Comparison of ENCODE assay signal across 7 worm cellular contexts in the genomic region with DNA sequence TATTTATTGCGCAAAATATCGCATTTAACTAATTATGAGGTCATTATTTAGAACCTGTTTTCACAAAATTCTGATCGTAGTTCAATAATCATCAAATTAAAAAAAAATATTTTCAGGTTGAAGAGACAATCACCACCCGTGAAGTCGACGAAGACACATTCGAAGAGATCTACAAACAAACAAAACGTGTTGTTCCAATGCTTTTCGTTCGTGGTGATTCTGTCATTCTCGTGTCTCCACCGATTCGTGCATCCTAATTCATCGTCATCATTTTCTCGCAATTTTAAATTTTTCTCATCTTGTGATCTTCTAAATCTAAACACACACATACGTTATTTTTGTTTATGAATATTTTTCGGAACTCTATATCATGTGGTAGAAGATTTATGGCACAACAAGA.
TF ChIP-seq lines count a peak whose summit lies in the region.

No protein-coding gene starts in this region.

TF ChIP-seq in whole organism, L1 larva, 84 proteins besides CTCF, POLR2A, EP300 and RAD21 (continues in another document):
- no peak for TF ChIP-seq blmp-1 (tag; optimal IDR thresholded peaks at IDR 0.05; lab: Kevin White, UChicago)
- no peak for TF ChIP-seq hlh-17 (GFP tag; optimal IDR thresholded peaks at IDR 0.05; lab: Kevin White, UChicago; ENCODE audit: borderline replicate concordance)
- TF ChIP-seq nhr-84 (tag; optimal IDR thresholded peaks at IDR 0.05; lab: Kevin White, UChicago) = no peak
- no peak for TF ChIP-seq nhr-19 (GFP tag; conservative IDR thresholded peaks at IDR 0.05; lab: Robert Waterston, UW)
- no peak for TF ChIP-seq F16B12.6 (tag; optimal IDR thresholded peaks at IDR 0.05; lab: Kevin White, UChicago)
- TF ChIP-seq nhr-20 (tag; optimal IDR thresholded peaks at IDR 0.05; lab: Kevin White, UChicago) = peak; percentile 3
- TF ChIP-seq ceh-90 (tag; optimal IDR thresholded peaks at IDR 0.05; lab: Kevin White, UChicago) = no peak
- TF ChIP-seq tbx-2 (tag; optimal IDR thresholded peaks at IDR 0.05; lab: Kevin White, UChicago) = peak; percentile 12
- TF ChIP-seq lin-13 (GFP tag; optimal IDR thresholded peaks at IDR 0.05; lab: Kevin White, UChicago) = no peak
- no peak for TF ChIP-seq lsy-2 (tag; optimal IDR thresholded peaks at IDR 0.05; lab: Kevin White, UChicago)
- no peak for TF ChIP-seq grh-1 (GFP tag; IDR thresholded peaks at IDR 0.05; lab: Robert Waterston, UW)
- TF ChIP-seq unc-98 (GFP tag; IDR thresholded peaks at IDR 0.05; lab: Robert Waterston, UW) = no peak
- TF ChIP-seq lin-15B (tag; optimal IDR thresholded peaks at IDR 0.05; lab: Kevin White, UChicago) = no peak

TF ChIP-seq in whole organism, L2 larva, 48 proteins besides CTCF, POLR2A, EP300 and RAD21 (continues in another document):
- TF ChIP-seq unc-55 (GFP tag; optimal IDR thresholded peaks at IDR 0.05; lab: Kevin White, UChicago) (peak; percentile 7), sma-9 (GFP tag; optimal IDR thresholded peaks at IDR 0.05; lab: Kevin White, UChicago) (no peak), sma-9 (tag; optimal IDR thresholded peaks at IDR 0.05; lab: Kevin White, UChicago) (no peak), nhr-6 (tag; optimal IDR thresholded peaks at IDR 0.05; lab: Kevin White, UChicago) (peak; percentile 28), Y55F3AM.14 (GFP tag; optimal IDR thresholded peaks at IDR 0.05; lab: Kevin White, UChicago) (peak; percentile 57), ama-1 (optimal IDR thresholded peaks at IDR 0.05; lab: Kevin White, UChicago) (peak; percentile 44), egl-27 (tag; optimal IDR thresholded peaks at IDR 0.05; lab: Kevin White, UChicago) (no peak), nhr-237 (tag; optimal IDR thresholded peaks at IDR 0.05; lab: Kevin White, UChicago) (no peak), nhr-21 (tag; optimal IDR thresholded peaks at IDR 0.05; lab: Kevin White, UChicago) (peak; percentile 84), nhr-129 (tag; optimal IDR thresholded peaks at IDR 0.05; lab: Kevin White, UChicago) (peak; percentile 16), nhr-25 (tag; optimal IDR thresholded peaks at IDR 0.05; lab: Kevin White, UChicago) (peak; percentile 48), lin-39 (tag; optimal IDR thresholded peaks at IDR 0.05; lab: Kevin White, UChicago) (no peak), crh-2 (tag; optimal IDR thresholded peaks at IDR 0.05; lab: Kevin White, UChicago) (peak; percentile 9)

TF ChIP-seq in whole organism, L3 larva, 47 proteins besides CTCF, POLR2A, EP300 and RAD21 (continues in another document):
- TF ChIP-seq pqm-1 (tag; optimal IDR thresholded peaks at IDR 0.05; lab: Kevin White, UChicago) (peak; percentile 19), jun-1 (tag; optimal IDR thresholded peaks at IDR 0.05; lab: Kevin White, UChicago) (peak; percentile 38), aly-2 (tag; optimal IDR thresholded peaks at IDR 0.05; lab: Kevin White, UChicago) (peak; percentile 49), nhr-77 (tag; optimal IDR thresholded peaks at IDR 0.05; lab: Kevin White, UChicago) (peak; percentile 40), lsy-12 (tag; optimal IDR thresholded peaks at IDR 0.05; lab: Kevin White, UChicago) (peak; percentile 51), pha-4 (tag; optimal IDR thresholded peaks at IDR 0.05; lab: Kevin White, UChicago) (no peak), nhr-25 (tag; optimal IDR thresholded peaks at IDR 0.05; lab: Kevin White, UChicago) (peak; percentile 0), nhr-28 (tag; optimal IDR thresholded peaks at IDR 0.05; lab: Kevin White, UChicago) (no peak), fkh-2 (tag; optimal IDR thresholded peaks at IDR 0.05; lab: Kevin White, UChicago) (no peak), nfya-1 (tag; optimal IDR thresholded peaks at IDR 0.05; lab: Kevin White, UChicago; ENCODE audit: insufficient read depth) (peak; percentile 9), ztf-4 (tag; optimal IDR thresholded peaks at IDR 0.05; lab: Kevin White, UChicago) (peak; percentile 76), elt-2 (tag; optimal IDR thresholded peaks at IDR 0.05; lab: Kevin White, UChicago) (peak; percentile 12), ama-1 (optimal IDR thresholded peaks at IDR 0.05; lab: Kevin White, UChicago) (peak; percentile 80)

TF ChIP-seq in whole organism, L4 larva, 104 proteins besides CTCF, POLR2A, EP300 and RAD21 (continues in another document):
- TF ChIP-seq skn-1 (tag; optimal IDR thresholded peaks at IDR 0.05; lab: Kevin White, UChicago) (no peak), lin-39 (tag; optimal IDR thresholded peaks at IDR 0.05; lab: Kevin White, UChicago) (no peak), madf-5 (GFP tag; IDR thresholded peaks at IDR 0.05; lab: Robert Waterston, UW) (no peak), nhr-237 (tag; optimal IDR thresholded peaks at IDR 0.05; lab: Kevin White, UChicago) (no peak), Y48G9A.11 (GFP tag; IDR thresholded peaks at IDR 0.05; lab: Robert Waterston, UW) (no peak), dmd-8 (GFP tag; IDR thresholded peaks at IDR 0.05; lab: Robert Waterston, UW) (0 out of 2 replicates have a peak, but pooled peaks have one; percentile 35), cey-2 (tag; optimal IDR thresholded peaks at IDR 0.05; lab: Kevin White, UChicago; ENCODE audit: borderline replicate concordance, insufficient read depth) (no peak), nhr-11 (tag; optimal IDR thresholded peaks at IDR 0.05; lab: Kevin White, UChicago) (no peak), php-3 (GFP tag; IDR thresholded peaks at IDR 0.05; lab: Robert Waterston, UW) (no peak), nhr-6 (tag; optimal IDR thresholded peaks at IDR 0.05; lab: Kevin White, UChicago) (no peak), daf-12 (tag; optimal IDR thresholded peaks at IDR 0.05; lab: Kevin White, UChicago) (no peak), aha-1 (tag; lab: Kevin White, UChicago) (peak; percentile 95), daf-19 (GFP tag; conservative IDR thresholded peaks at IDR 0.05; lab: Robert Waterston, UW) (peak; percentile 81)

TF ChIP-seq in whole organism, late embryonic, 69 proteins besides CTCF, POLR2A, EP300 and RAD21:
- TF ChIP-seq ttx-3 (tag; optimal IDR thresholded peaks at IDR 0.05; lab: Kevin White, UChicago) (no peak), dve-1 (tag; optimal IDR thresholded peaks at IDR 0.05; lab: Kevin White, UChicago) (peak; percentile 35)

TF ChIP-seq in whole organism, mixed stage, embryonic, 35 proteins besides CTCF, POLR2A, EP300 and RAD21:
- TF ChIP-seq nhr-237 (tag; optimal IDR thresholded peaks at IDR 0.05; lab: Kevin White, UChicago) (peak; percentile 3), sem-2 (GFP tag; optimal IDR thresholded peaks at IDR 0.05; lab: Kevin White, UChicago) (no peak)

TF ChIP-seq in whole organism, young adult, 124 proteins besides CTCF, POLR2A, EP300 and RAD21 (continues in another document):
- TF ChIP-seq ceh-100 (GFP tag; IDR thresholded peaks at IDR 0.05; lab: Robert Waterston, UW) (no peak), Y53G8AR.9 (GFP tag; conservative IDR thresholded peaks at IDR 0.05; lab: Robert Waterston, UW) (0 out of 2 replicates have a peak, but pooled peaks have one; percentile 57), die-1 (tag; optimal IDR thresholded peaks at IDR 0.05; lab: Kevin White, UChicago) (no peak), Y56A3A.18 (GFP tag; IDR thresholded peaks at IDR 0.05; lab: Robert Waterston, UW) (peak; percentile 67; the same call in 1 of the 2 replicates), dpff-1 (tag; optimal IDR thresholded peaks at IDR 0.05; lab: Kevin White, UChicago) (peak; percentile 50), ceh-27 (GFP tag; optimal IDR thresholded peaks at IDR 0.05; lab: Kevin White, UChicago) (peak; percentile 18), gei-17 (GFP tag; optimal IDR thresholded peaks at IDR 0.05; lab: Kevin White, UChicago) (peak; percentile 20), B0035.1 (tag; optimal IDR thresholded peaks at IDR 0.05; lab: Kevin White, UChicago) (peak; percentile 74), hmg-1.2 (GFP tag; IDR thresholded peaks at IDR 0.05; lab: Robert Waterston, UW) (peak; percentile 21), attf-3 (GFP tag; conservative IDR thresholded peaks at IDR 0.05; lab: Robert Waterston, UW) (no peak), lin-40 (tag; optimal IDR thresholded peaks at IDR 0.05; lab: Kevin White, UChicago) (peak; percentile 47), ztf-26 (tag; optimal IDR thresholded peaks at IDR 0.05; lab: Kevin White, UChicago) (no peak), mcd-1 (GFP tag; IDR thresholded peaks at IDR 0.05; lab: Robert Waterston, UW) (peak; percentile 51), repo-1 (tag; optimal IDR thresholded peaks at IDR 0.05; lab: Kevin White, UChicago) (peak; percentile 82), snpc-3.4 (tag; optimal IDR thresholded peaks at IDR 0.05; lab: Kevin White, UChicago) (peak; percentile 30), nhr-80 (tag; optimal IDR thresholded peaks at IDR 0.05; lab: Kevin White, UChicago) (no peak), nfya-1 (tag; optimal IDR thresholded peaks at IDR 0.05; lab: Kevin White, UChicago; ENCODE audit: borderline replicate concordance, insufficient read depth) (no peak), tlf-1 (GFP tag; optimal IDR thresholded peaks at IDR 0.05; lab: Kevin White, UChicago) (peak; percentile 29), C17E4.6 (GFP tag; IDR thresholded peaks at IDR 0.05; lab: Robert Waterston, UW) (no peak), ama-1 (optimal IDR thresholded peaks at IDR 0.05; lab: Kevin White, UChicago) (peak; percentile 62), ama-1 (GFP tag; optimal IDR thresholded peaks at IDR 0.05; lab: Kevin White, UChicago) (no peak), pbrm-1 (GFP tag; IDR thresholded peaks at IDR 0.05; lab: Robert Waterston, UW) (peak; percentile 71), unc-130 (GFP tag; optimal IDR thresholded peaks at IDR 0.05; lab: Kevin White, UChicago) (no peak), B0336.3 (GFP tag; IDR thresholded peaks at IDR 0.05; lab: Robert Waterston, UW) (peak; percentile 70), mxl-1 (tag; optimal IDR thresholded peaks at IDR 0.05; lab: Kevin White, UChicago) (no peak), K12H6.12 (tag; optimal IDR thresholded peaks at IDR 0.05; lab: Kevin White, UChicago) (no peak), F22D6.2 (tag; optimal IDR thresholded peaks at IDR 0.05; lab: Kevin White, UChicago) (peak; percentile 29), F23B12.7 (tag; optimal IDR thresholded peaks at IDR 0.05; lab: Kevin White, UChicago; ENCODE audit: insufficient read depth) (no peak), ZK185.1 (tag; optimal IDR thresholded peaks at IDR 0.05; lab: Kevin White, UChicago; ENCODE audit: poor library complexity, severe bottlenecking) (peak; percentile 36), ceh-79 (tag; optimal IDR thresholded peaks at IDR 0.05; lab: Kevin White, UChicago) (no peak), hmg-20 (GFP tag; IDR thresholded peaks at IDR 0.05; lab: Robert Waterston, UW) (0 out of 2 replicates have a peak, but pooled peaks have one; percentile 3), nfyb-1 (GFP tag; IDR thresholded peaks at IDR 0.05; lab: Robert Waterston, UW) (0 out of 2 replicates have a peak, but pooled peaks have one; percentile 34), cebp-1 (GFP tag; IDR thresholded peaks at IDR 0.05; lab: Robert Waterston, UW) (no peak), cebp-1 (tag; optimal IDR thresholded peaks at IDR 0.05; lab: Kevin White, UChicago) (peak; percentile 56), madf-3 (GFP tag; IDR thresholded peaks at IDR 0.05; lab: Robert Waterston, UW) (0 out of 2 replicates have a peak, but pooled peaks have one; percentile 60)
